Fruit fly (Drosophila melanogaster) whole organism, embryonic: Measurements from ENCODE around the gene CG11596.

Experiments used
- BtbVII ChIP-seq: fragments of 200-800 bp; sonication (Bioruptor generic); optimal IDR thresholded peaks from 3 replicates; lab custom pipeline; 2017; ENCODE audit warnings: missing biosample characterization, mild to moderate bottlenecking, missing genetic modification characterization
- CG10366 ChIP-seq: fragments of 200-800 bp; sonication (Bioruptor generic); IDR thresholded peaks from 2 replicates; pipeline ENCODE4 v1.3.6; 2022; ENCODE audit warnings: missing biosample characterization, missing genetic modification characterization
- CG10431 ChIP-seq: fragments of 200-800 bp; sonication (Bioruptor generic); optimal IDR thresholded peaks from 3 replicates; lab custom pipeline; 2018; ENCODE audit warnings: missing biosample characterization, mild to moderate bottlenecking, missing genetic modification characterization
- CG10565 ChIP-seq: fragments of 200-800 bp; sonication (Bioruptor generic); optimal IDR thresholded peaks from 3 replicates; lab custom pipeline; 2016; ENCODE audit warnings: missing biosample characterization, mild to moderate bottlenecking, missing genetic modification characterization
- CG11456 ChIP-seq: fragments of 200-800 bp; sonication (Bioruptor generic); IDR thresholded peaks from 3 replicates; pipeline ENCODE4 v1.3.6; 2022; ENCODE audit warnings: missing biosample characterization, missing genetic modification characterization
- CG12236 ChIP-seq: fragments of 200-800 bp; sonication (Bioruptor generic); optimal IDR thresholded peaks from 2 replicates; lab custom pipeline; 2016; ENCODE audit warnings: missing biosample characterization, missing genetic modification characterization
- CG13296 ChIP-seq: fragments of 200-800 bp; sonication (Bioruptor generic); optimal IDR thresholded peaks from 3 replicates; lab custom pipeline; 2018; ENCODE audit warnings: missing biosample characterization, mild to moderate bottlenecking, missing genetic modification characterization
- CG16813 ChIP-seq: fragments of 200-800 bp; sonication (Bioruptor generic); IDR thresholded peaks from 3 replicates; pipeline ENCODE4 v1.3.6; 2022; ENCODE audit warnings: missing biosample characterization, missing genetic modification characterization; ENCODE audit not compliant: partially characterized antibody
- CG18262 ChIP-seq: fragments of 200-800 bp; optimal IDR thresholded peaks from 3 replicates; lab custom pipeline; 2019; ENCODE audit warnings: missing biosample characterization, mild to moderate bottlenecking, missing genetic modification characterization, moderate library complexity
- CG2120 ChIP-seq: fragments of 200-800 bp; sonication (Bioruptor generic); optimal IDR thresholded peaks from 3 replicates; lab custom pipeline; 2016; ENCODE audit warnings: missing biosample characterization, missing genetic modification characterization
- CG30431 ChIP-seq: fragments of 200-800 bp; sonication (Bioruptor generic); optimal IDR thresholded peaks from 2 replicates; lab custom pipeline; 2017; ENCODE audit warnings: missing biosample characterization, missing genetic modification characterization
- CG32767 ChIP-seq: fragments of 200-800 bp; sonication (Bioruptor generic); IDR thresholded peaks from 2 replicates; pipeline ENCODE4 v1.3.6; 2022; ENCODE audit warnings: missing biosample characterization, missing genetic modification characterization
- CG3726 ChIP-seq: fragments of 200-800 bp; sonication (Bioruptor generic); IDR thresholded peaks from 3 replicates; pipeline ENCODE4, ENCODE4 v1.3.6; 2022; ENCODE audit warnings: missing biosample characterization, missing genetic modification characterization
- CG3838 ChIP-seq: fragments of 200-800 bp; sonication (Bioruptor generic); optimal IDR thresholded peaks from 3 replicates; lab custom pipeline; 2016; ENCODE audit warnings: missing biosample characterization, missing genetic modification characterization
- CG4282 ChIP-seq: fragments of 200-800 bp; sonication (Bioruptor generic); optimal IDR thresholded peaks from 2 replicates; lab custom pipeline; 2016; ENCODE audit warnings: missing biosample characterization, missing genetic modification characterization
- CG6254 ChIP-seq: fragments of 200-800 bp; sonication (Bioruptor generic); optimal IDR thresholded peaks from 3 replicates; lab custom pipeline; 2017; ENCODE audit warnings: mild to moderate bottlenecking, missing biosample characterization, missing genetic modification reagents, missing genetic modification characterization
- CG7271 ChIP-seq: fragments of 200-800 bp; sonication (Bioruptor generic); optimal IDR thresholded peaks from 2 replicates; lab custom pipeline; 2018; ENCODE audit warnings: missing biosample characterization, mild to moderate bottlenecking, missing genetic modification characterization, moderate library complexity
- CG8089 ChIP-seq: fragments of 200-800 bp; sonication (Bioruptor generic); optimal IDR thresholded peaks from 3 replicates; lab custom pipeline; 2016; ENCODE audit warnings: missing biosample characterization, missing genetic modification characterization
- CG9876 ChIP-seq: fragments of 200-800 bp; sonication (Bioruptor generic); optimal IDR thresholded peaks from 2 replicates; lab custom pipeline; 2016; ENCODE audit warnings: missing biosample characterization, missing genetic modification characterization
- Camta ChIP-seq: fragments of 200-800 bp; sonication (Bioruptor generic); optimal IDR thresholded peaks from 2 replicates; lab custom pipeline; 2016; ENCODE audit warnings: missing biosample characterization, missing genetic modification characterization
- Doc3 ChIP-seq: fragments of 200-800 bp; sonication (Bioruptor generic); IDR thresholded peaks from 3 replicates; pipeline ENCODE4 v1.3.6; 2022; ENCODE audit warnings: missing biosample characterization, missing genetic modification characterization; ENCODE audit not compliant: partially characterized antibody
- Fer3 ChIP-seq: fragments of 200-800 bp; sonication (Bioruptor generic); optimal IDR thresholded peaks from 2 replicates; lab custom pipeline; 2018; ENCODE audit warnings: missing biosample characterization, mild to moderate bottlenecking, missing genetic modification characterization, moderate library complexity
- Hmr ChIP-seq: fragments of 200-800 bp; sonication (Bioruptor generic); optimal IDR thresholded peaks from 3 replicates; lab custom pipeline; 2017; ENCODE audit warnings: mild to moderate bottlenecking, missing biosample characterization, missing genetic modification reagents, missing genetic modification characterization
- Kr ChIP-seq: fragments of 200-800 bp; sonication (Bioruptor generic); optimal IDR thresholded peaks from 2 replicates; lab custom pipeline; 2017; ENCODE audit warnings: missing biosample characterization, mild to moderate bottlenecking, missing genetic modification characterization
- MBD-R2 ChIP-seq: fragments of 200-800 bp; sonication (Bioruptor generic); IDR thresholded peaks from 2 replicates; pipeline ENCODE4 v1.3.6; 2022; ENCODE audit warnings: missing biosample characterization, missing genetic modification characterization
- NfI ChIP-seq: fragments of 200-800 bp; sonication (Bioruptor generic); optimal IDR thresholded peaks from 3 replicates; lab custom pipeline; 2018; ENCODE audit warnings: missing biosample characterization, mild to moderate bottlenecking, missing genetic modification characterization, moderate library complexity
- Sox102F ChIP-seq: fragments of 200-800 bp; sonication (Bioruptor generic); optimal IDR thresholded peaks from 2 replicates; lab custom pipeline; 2018; ENCODE audit warnings: missing biosample characterization, mild to moderate bottlenecking, missing genetic modification characterization, moderate library complexity
- Sry-δ ChIP-seq: fragments of 200-800 bp; sonication (Bioruptor generic); optimal IDR thresholded peaks from 2 replicates; lab custom pipeline; 2016; ENCODE audit warnings: missing biosample characterization, missing genetic modification characterization
- Ssrp ChIP-seq: fragments of 200-800 bp; sonication (Bioruptor generic); optimal IDR thresholded peaks from 2 replicates; lab custom pipeline; 2018; ENCODE audit warnings: missing biosample characterization, mild to moderate bottlenecking, missing genetic modification characterization, moderate library complexity
- Usf ChIP-seq: fragments of 200-800 bp; sonication (Bioruptor generic); optimal IDR thresholded peaks from 2 replicates; lab custom pipeline; 2017; ENCODE audit warnings: missing genotype, missing biosample characterization, missing genetic modification characterization
- amos ChIP-seq: fragments of 200-800 bp; sonication (Bioruptor generic); IDR thresholded peaks from 2 replicates; pipeline ENCODE4 v1.3.6; 2022; ENCODE audit warnings: missing biosample characterization, missing genetic modification characterization; ENCODE audit not compliant: partially characterized antibody
- ci ChIP-seq: fragments of 200-800 bp; sonication (Bioruptor generic); IDR thresholded peaks from 3 replicates; pipeline ENCODE4 v1.3.6; 2022; ENCODE audit warnings: missing biosample characterization, missing genetic modification characterization
- crp ChIP-seq, 2 experiments: fragments of 200-800 bp; sonication (Bioruptor generic); optimal IDR thresholded peaks; 2 replicates in 1 of 2; 3 replicates in 1 of 2; lab custom pipeline; 2017; ENCODE audit warnings: missing biosample characterization in 2 of 2, missing genetic modification characterization in 2 of 2, mild to moderate bottlenecking in 1 of 2, moderate library complexity in 1 of 2
- emc ChIP-seq: fragments of 200-800 bp; sonication (Bioruptor generic); optimal IDR thresholded peaks from 2 replicates; lab custom pipeline; 2016; ENCODE audit warnings: missing biosample characterization, missing genetic modification characterization
- eyg ChIP-seq: fragments of 200-800 bp; sonication (Bioruptor generic); optimal IDR thresholded peaks from 3 replicates; lab custom pipeline; 2016; ENCODE audit warnings: missing biosample characterization, missing genetic modification characterization
- gfzf ChIP-seq: fragments of 200-800 bp; sonication (Bioruptor generic); optimal IDR thresholded peaks from 2 replicates; lab custom pipeline; 2016; ENCODE audit warnings: missing biosample characterization, mild to moderate bottlenecking, missing genetic modification characterization, moderate library complexity
- jing ChIP-seq: fragments of 200-800 bp; sonication (Bioruptor generic); optimal IDR thresholded peaks from 2 replicates; lab custom pipeline; 2018; ENCODE audit warnings: missing biosample characterization, mild to moderate bottlenecking, missing genetic modification characterization
- klu ChIP-seq: fragments of 200-800 bp; sonication (Bioruptor generic); IDR thresholded peaks from 2 replicates; pipeline ENCODE4 v1.3.6; 2022; ENCODE audit warnings: missing biosample characterization, missing genetic modification characterization
- kni ChIP-seq: fragments of 200-800 bp; sonication (Bioruptor generic); optimal IDR thresholded peaks from 3 replicates; lab custom pipeline; 2017; ENCODE audit warnings: mild to moderate bottlenecking, missing biosample characterization, missing genetic modification reagents, missing genetic modification characterization
- knrl ChIP-seq: fragments of 200-800 bp; sonication (Bioruptor generic); IDR thresholded peaks from 3 replicates; pipeline ENCODE4 v1.3.6; 2022; ENCODE audit warnings: missing biosample characterization, missing genetic modification characterization; ENCODE audit not compliant: partially characterized antibody
- lola ChIP-seq, 3 experiments: fragments of >200 bp in 2 of 3; fragments of 200-800 bp in 1 of 3; sonication (Bioruptor generic) in 1 of 3; optimal IDR thresholded peaks; 2 replicates each; lab custom pipeline; 2017 to 2019; ENCODE audit warnings: missing biosample characterization in 3 of 3, missing genetic modification characterization in 3 of 3, mild to moderate bottlenecking in 1 of 3, moderate library complexity in 1 of 3
- maf-S ChIP-seq: fragments of 200-800 bp; sonication (Bioruptor generic); optimal IDR thresholded peaks from 2 replicates; lab custom pipeline; 2016; ENCODE audit warnings: missing biosample characterization, missing genetic modification characterization
- onecut ChIP-seq: fragments of 200-800 bp; sonication (Bioruptor generic); IDR thresholded peaks from 2 replicates; pipeline ENCODE4 v1.3.6; 2022; ENCODE audit warnings: missing biosample characterization, missing genetic modification characterization
- pho ChIP-seq: fragments of 200-800 bp; sonication (Bioruptor generic); optimal IDR thresholded peaks from 2 replicates; lab custom pipeline; 2016; ENCODE audit warnings: missing biosample characterization, missing genetic modification characterization
- phol ChIP-seq: fragments of 200-800 bp; sonication (Bioruptor generic); optimal IDR thresholded peaks from 3 replicates; lab custom pipeline; 2018; ENCODE audit warnings: missing biosample characterization, mild to moderate bottlenecking, missing genetic modification characterization, moderate library complexity
- sens-2 ChIP-seq: fragments of 200-800 bp; sonication (Bioruptor generic); IDR thresholded peaks from 2 replicates; pipeline ENCODE4 v1.3.6; 2022; ENCODE audit warnings: missing biosample characterization, missing genetic modification characterization
- seq ChIP-seq: fragments of 200-800 bp; sonication (Bioruptor generic); IDR thresholded peaks from 2 replicates; pipeline ENCODE4 v1.3.6; 2022; ENCODE audit warnings: missing biosample characterization, missing genetic modification characterization
- sr ChIP-seq: fragments of 200-800 bp; sonication (Bioruptor generic); IDR thresholded peaks from 3 replicates; pipeline ENCODE4 v1.3.6; 2022; ENCODE audit warnings: missing biosample characterization, missing genetic modification characterization
- stc ChIP-seq: fragments of 200-800 bp; sonication (Bioruptor generic); IDR thresholded peaks from 2 replicates; pipeline ENCODE4 v1.3.6; 2022; ENCODE audit warnings: missing biosample characterization, missing genetic modification characterization
- wor ChIP-seq: fragments of 200-800 bp; sonication (Bioruptor generic); IDR thresholded peaks from 2 replicates; pipeline ENCODE4 v1.3.6; 2022; ENCODE audit warnings: missing biosample characterization, missing genetic modification characterization

CG11596 gene

DNA sequence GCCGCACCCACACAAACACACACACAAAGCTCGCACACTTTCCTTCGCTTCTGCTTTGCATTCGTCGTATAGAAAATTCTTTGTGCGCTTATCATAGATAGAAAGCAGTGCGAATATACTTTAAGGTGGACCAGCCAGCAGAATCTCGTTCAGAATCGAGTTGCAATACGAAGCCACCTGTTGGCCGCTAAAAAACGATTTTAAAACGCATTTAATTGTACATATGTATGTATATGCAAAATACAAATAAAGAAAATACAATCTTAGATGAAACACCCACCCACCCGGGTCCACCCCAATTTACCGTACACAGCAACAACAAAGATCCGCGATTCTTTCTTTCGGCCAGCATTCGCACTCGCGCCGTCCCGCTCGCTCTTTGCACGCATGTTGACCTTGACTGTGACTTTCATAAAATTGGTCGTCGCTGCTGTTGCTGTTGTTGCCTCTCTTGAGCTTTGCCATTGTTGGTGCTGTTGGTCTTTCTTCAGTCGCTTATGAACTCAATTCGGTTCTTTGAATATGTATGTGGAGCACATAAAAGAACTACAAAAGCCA lies 21.1 kb downstream of the CG11596 start (continued):
- TF ChIP-seq CG30431 (GFP tag; lab: Kevin White, UChicago) (no peak), onecut (no peak), sens-2 (GFP tag; lab: Robert Waterston, UW) (no peak), knrl (GFP tag; lab: Robert Waterston, UW) (no peak), phol (peak; percentile 23), lola (GFP tag; optimal IDR thresholded peaks at IDR 0.05; lab: Kevin White, UChicago) (no peak), CG9876 (GFP tag; lab: Kevin White, UChicago) (no peak), CG4282 (GFP tag; lab: Kevin White, UChicago) (no peak), Kr (GFP tag; lab: Kevin White, UChicago) (no peak), CG32767 (no peak), seq (GFP tag; lab: Robert Waterston, UW) (no peak), Sry-δ (GFP tag; lab: Kevin White, UChicago) (no peak), Sox102F (peak; percentile 27), klu (GFP tag; lab: Robert Waterston, UW) (0 out of 2 replicates have a peak, but pooled peaks have one; percentile 45), emc (GFP tag; lab: Kevin White, UChicago) (no peak), CG6254 (GFP tag; lab: Kevin White, UChicago) (no peak), CG3726 (GFP tag; lab: Robert Waterston, UW) (no peak), NfI (GFP tag; lab: Kevin White, UChicago) (peak; percentile 30), Camta (GFP tag; lab: Kevin White, UChicago) (no peak), Doc3 (GFP tag; lab: Robert Waterston, UW) (no peak), amos (no peak), ci (GFP tag; lab: Robert Waterston, UW) (no peak; the same call in 2 of the 3 replicates), sr (no peak), CG10565 (no peak), CG12236 (GFP tag; lab: Kevin White, UChicago) (no peak), BtbVII (GFP tag; lab: Kevin White, UChicago) (peak; percentile 67), kni (GFP tag; lab: Kevin White, UChicago) (no peak), CG13296 (GFP tag; lab: Kevin White, UChicago) (no peak), CG11456 (GFP tag; lab: Robert Waterston, UW) (peak; percentile 68; the same call in 1 of the 3 replicates), stc (GFP tag; lab: Robert Waterston, UW) (peak; percentile 67), CG10431 (GFP tag; lab: Kevin White, UChicago) (no peak), eyg (GFP tag; lab: Kevin White, UChicago) (no peak), CG16813 (GFP tag; lab: Robert Waterston, UW) (no peak), CG10366 (GFP tag; lab: Robert Waterston, UW) (peak; percentile 45), MBD-R2 (peak; percentile 44; the same call in 1 of the 2 replicates), Fer3 (peak; percentile 59), Usf (peak; percentile 77), CG2120 (peak; percentile 83), jing (GFP tag; lab: Kevin White, UChicago) (no peak), wor (GFP tag; lab: Robert Waterston, UW) (no peak), Hmr (GFP tag; lab: Kevin White, UChicago) (peak; percentile 80), CG18262 (tag; lab: Kevin White, UChicago) (peak; percentile 15), Ssrp (tag; lab: Kevin White, UChicago) (peak; percentile 9), gfzf (no peak), CG3838 (no peak), crp (GFP tag; optimal IDR thresholded peaks at IDR 0.05; lab: Kevin White, UChicago) (no peak), pho (GFP tag; lab: Kevin White, UChicago) (peak; percentile 54), maf-S (peak; percentile 33), CG8089 (GFP tag; lab: Kevin White, UChicago) (no peak), CG7271 (tag; lab: Kevin White, UChicago) (no peak)
